Worm (Caenorhabditis elegans) whole organism, L1 larva: ENCODE measurements around the gene Y105C5A.15.

ENCODE experiments used
- C04F5.9 ChIP-seq: sonication (generic microtip); optimal IDR thresholded peaks from 2 replicates; lab custom pipeline; 2016; ENCODE audit warnings: missing genetic modification characterization, missing compliant biosample characterization
- F16B12.6 ChIP-seq: fragments of 150-350 bp; optimal IDR thresholded peaks from 2 replicates; lab custom pipeline; 2014; ENCODE audit warnings: missing biosample characterization, missing genetic modification characterization
- aly-2 ChIP-seq: fragments of 150-350 bp; optimal IDR thresholded peaks from 2 replicates; lab custom pipeline; 2014; ENCODE audit warnings: missing biosample characterization, missing genetic modification characterization
- ama-1 ChIP-seq: fragments of 150-350 bp; optimal IDR thresholded peaks from 2 replicates; lab custom pipeline; 2014
- blmp-1 ChIP-seq: fragments of 150-350 bp; optimal IDR thresholded peaks from 2 replicates; lab custom pipeline; 2014; ENCODE audit warnings: missing biosample characterization, missing genetic modification characterization
- dpl-1 ChIP-seq, 3 experiments: fragments of 150-350 bp in 2 of 3; sonication (generic microtip) in 1 of 3; optimal IDR thresholded peaks; 2 replicates each; lab custom pipeline; 2014 to 2017; ENCODE audit warnings: missing biosample characterization in 3 of 3, missing genetic modification characterization in 3 of 3, missing genetic modification reagents in 3 of 3
- dsc-1 ChIP-seq: sonication (generic microtip); optimal IDR thresholded peaks from 2 replicates; lab custom pipeline; 2016; ENCODE audit warnings: mild to moderate bottlenecking, missing genetic modification characterization, missing compliant biosample characterization
- efl-1 ChIP-seq, 4 experiments: fragments of 150-350 bp; optimal IDR thresholded peaks in 3 of 4; peaks in 1 of 4; 1 replicate in 1 of 4; 2 replicates in 3 of 4; lab custom pipeline; 2014; ENCODE audit warnings: missing biosample characterization in 2 of 4, missing genetic modification characterization in 2 of 4, missing genetic modification reagents in 2 of 4
- efl-3 ChIP-seq: fragments of 200-800 bp; sonication (Bioruptor generic); optimal IDR thresholded peaks from 2 replicates; lab custom pipeline; 2018; ENCODE audit warnings: mild to moderate bottlenecking, missing genetic modification characterization, missing compliant biosample characterization
- elt-2 ChIP-seq: sonication (generic microtip); optimal IDR thresholded peaks from 2 replicates; lab custom pipeline; 2016; ENCODE audit warnings: missing genetic modification characterization, mild to moderate bottlenecking, inconsistent platforms, missing compliant biosample characterization, missing genetic modification reagents
- elt-3 ChIP-seq, 6 experiments: fragments of 150-350 bp in 1 of 6; sonication (generic microtip); optimal IDR thresholded peaks; 2 replicates each; lab custom pipeline; 2017 to 2018; ENCODE audit warnings: missing biosample characterization in 6 of 6, missing genetic modification characterization in 6 of 6, inconsistent platforms in 1 of 6
- ets-5 ChIP-seq: fragments of 200-800 bp; sonication (Bioruptor generic); IDR thresholded peaks from 2 replicates; pipeline ENCODE4 v1.3.6; 2022; ENCODE audit warnings: missing genetic modification characterization, missing compliant biosample characterization
- fkh-8 ChIP-seq: sonication (generic microtip); optimal IDR thresholded peaks from 2 replicates; lab custom pipeline; 2016; ENCODE audit warnings: mild to moderate bottlenecking, missing genetic modification characterization, missing compliant biosample characterization
- fos-1 ChIP-seq: fragments of 150-350 bp; optimal IDR thresholded peaks from 2 replicates; lab custom pipeline; 2014; ENCODE audit warnings: missing biosample characterization, missing genetic modification characterization
- isw-1 ChIP-seq: fragments of 200-800 bp; sonication (Bioruptor generic); IDR thresholded peaks from 2 replicates; pipeline ENCODE4 v1.3.6; 2022; ENCODE audit warnings: missing genetic modification characterization, missing compliant biosample characterization
- jun-1 ChIP-seq: fragments of 150-350 bp; optimal IDR thresholded peaks from 2 replicates; lab custom pipeline; 2014; ENCODE audit warnings: missing biosample characterization, missing genetic modification reagents, missing genetic modification characterization
- lin-13 ChIP-seq: fragments of 150-350 bp; optimal IDR thresholded peaks from 2 replicates; lab custom pipeline; 2014; ENCODE audit warnings: missing biosample characterization, missing genetic modification reagents, missing genetic modification characterization
- lin-35 ChIP-seq, 2 experiments: fragments of 150-350 bp; optimal IDR thresholded peaks; 2 replicates each; lab custom pipeline; 2014; ENCODE audit warnings: missing biosample characterization in 2 of 2, missing genetic modification characterization in 2 of 2, missing genetic modification reagents in 2 of 2
- lin-39 ChIP-seq: fragments of 150-350 bp; optimal IDR thresholded peaks from 2 replicates; lab custom pipeline; 2014; ENCODE audit warnings: missing biosample characterization, missing genetic modification reagents, missing genetic modification characterization
- lsy-2 ChIP-seq, 2 experiments: fragments of 150-350 bp; optimal IDR thresholded peaks; 2 replicates each; lab custom pipeline; 2014; ENCODE audit warnings: missing biosample characterization in 2 of 2, missing genetic modification characterization in 2 of 2
- mab-9 ChIP-seq: fragments of 200-800 bp; sonication (Bioruptor generic); IDR thresholded peaks from 2 replicates; pipeline ENCODE4 v1.3.6; 2022; ENCODE audit warnings: missing genetic modification reagents, missing genetic modification characterization, missing compliant biosample characterization
- mdl-1 ChIP-seq, 2 experiments: fragments of 150-350 bp; optimal IDR thresholded peaks; 2 replicates each; lab custom pipeline; 2014 to 2017; ENCODE audit warnings: missing biosample characterization in 2 of 2, missing genetic modification characterization in 2 of 2, inconsistent platforms in 1 of 2
- mep-1 ChIP-seq: fragments of 150-350 bp; optimal IDR thresholded peaks from 2 replicates; lab custom pipeline; 2014; ENCODE audit warnings: missing biosample characterization, missing genetic modification characterization
- nhr-11 ChIP-seq: fragments of 150-350 bp; optimal IDR thresholded peaks from 2 replicates; lab custom pipeline; 2014; ENCODE audit warnings: missing biosample characterization, missing genetic modification characterization
- nhr-19 ChIP-seq: fragments of 200-800 bp; sonication (Bioruptor generic); conservative IDR thresholded peaks from 2 replicates; pipeline ENCODE4 v1.3.6; 2022; ENCODE audit warnings: missing genetic modification characterization, missing compliant biosample characterization
- nhr-20 ChIP-seq: sonication (generic microtip); optimal IDR thresholded peaks from 2 replicates; lab custom pipeline; 2016; ENCODE audit warnings: mild to moderate bottlenecking, missing genetic modification characterization, missing compliant biosample characterization
- nhr-71 ChIP-seq: sonication (generic microtip); optimal IDR thresholded peaks from 2 replicates; lab custom pipeline; 2016; ENCODE audit warnings: mild to moderate bottlenecking, missing genetic modification characterization, moderate library complexity, missing compliant biosample characterization
- nhr-85 ChIP-seq: sonication (generic microtip); peaks from one replicate; lab custom pipeline; 2016; ENCODE audit warnings: missing genetic modification characterization, inconsistent platforms, missing compliant biosample characterization
- nhr-90 ChIP-seq: sonication (generic microtip); optimal IDR thresholded peaks from 2 replicates; lab custom pipeline; 2016; ENCODE audit warnings: mild to moderate bottlenecking, missing genetic modification characterization, missing compliant biosample characterization; ENCODE audit not compliant: poor library complexity
- pqm-1 ChIP-seq: sonication (generic microtip); optimal IDR thresholded peaks from 3 replicates; lab custom pipeline; 2017; ENCODE audit warnings: missing biosample characterization, missing genetic modification characterization
- skn-1 ChIP-seq: fragments of 150-350 bp; optimal IDR thresholded peaks from 2 replicates; lab custom pipeline; 2014; ENCODE audit warnings: missing biosample characterization, missing genetic modification characterization
- snpc-4 ChIP-seq: fragments of 150-350 bp; optimal IDR thresholded peaks from 2 replicates; lab custom pipeline; 2014; ENCODE audit warnings: missing biosample characterization, missing genetic modification characterization
- snu-23 ChIP-seq: sonication (generic microtip); optimal IDR thresholded peaks from 2 replicates; lab custom pipeline; 2016; ENCODE audit warnings: missing genetic modification characterization, missing compliant biosample characterization
- tlp-1 ChIP-seq: fragments of 150-350 bp; optimal IDR thresholded peaks from 2 replicates; lab custom pipeline; 2014; ENCODE audit warnings: missing biosample characterization, missing genetic modification characterization
- ztf-4 ChIP-seq: fragments of 150-350 bp; optimal IDR thresholded peaks from 2 replicates; lab custom pipeline; 2014; ENCODE audit warnings: missing biosample characterization, missing genetic modification characterization

Gene Y105C5A.15

DNA sequence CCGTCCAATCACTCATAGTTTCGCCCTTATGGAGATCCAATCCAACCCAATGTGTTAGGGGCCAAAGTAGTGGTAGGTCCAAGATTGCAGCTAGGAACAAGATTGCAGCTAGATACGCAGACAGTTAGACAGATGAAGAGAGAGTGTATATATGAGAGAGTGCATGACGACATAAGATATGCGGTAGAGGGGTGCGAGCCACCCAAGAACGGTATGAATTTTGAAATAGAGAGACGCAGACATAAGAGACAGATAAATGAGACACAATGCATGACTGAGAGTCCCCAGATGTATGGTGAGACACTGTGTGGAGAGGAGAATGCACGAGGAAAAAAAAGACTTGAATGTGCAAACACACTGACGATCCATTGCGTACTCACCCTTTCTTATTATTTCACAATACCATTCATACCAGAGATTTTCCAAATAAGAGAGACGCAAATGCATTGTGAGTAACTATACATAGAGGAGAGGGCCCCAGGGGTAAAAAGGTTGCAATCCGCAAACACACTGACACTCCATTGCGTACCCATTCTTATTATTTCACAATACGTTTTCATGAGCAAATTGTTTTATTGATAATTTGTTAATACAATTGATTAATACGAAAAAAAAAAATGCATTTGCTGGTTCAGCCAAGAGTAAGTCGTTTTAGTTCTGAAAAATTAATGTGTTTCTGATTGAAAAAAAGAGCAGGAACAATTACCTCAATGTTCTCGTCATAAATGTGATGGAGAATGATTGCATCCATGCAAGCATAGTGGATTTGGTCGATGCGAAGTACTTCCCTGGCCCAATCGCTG is 42.4 kb upstream of the Y105C5A.15 start, which contains the start of the genes Y105C5A.1268 and Y105C5A.1272 (continued):
- TF ChIP-seq isw-1 (GFP tag; lab: Robert Waterston, UW): peak; percentile 92
- TF ChIP-seq pqm-1 (tag; lab: Kevin White, UChicago): peak; percentile 2
- TF ChIP-seq ama-1: peak; percentile 71
- TF ChIP-seq C04F5.9 (tag; lab: Kevin White, UChicago): peak; percentile 53
- TF ChIP-seq fos-1 (tag; lab: Kevin White, UChicago): peak; percentile 74
- peak in 1 of 2 experiments; percentile 87 for TF ChIP-seq mdl-1 (tag; optimal IDR thresholded peaks at IDR 0.05; lab: Kevin White, UChicago)
- peak; percentile 55 for TF ChIP-seq skn-1 (tag; lab: Kevin White, UChicago)
- peak; percentile 87 for TF ChIP-seq lin-39
- peak; percentile 97 for TF ChIP-seq nhr-90 (tag; lab: Kevin White, UChicago)
- TF ChIP-seq ztf-4 (tag; lab: Kevin White, UChicago): peak; percentile 93
- peak; percentile 93 for TF ChIP-seq mab-9 (GFP tag; lab: Robert Waterston, UW)
- TF ChIP-seq snpc-4: peak; percentile 82
- TF ChIP-seq lin-13 (GFP tag; lab: Kevin White, UChicago): peak; percentile 78

DNA sequence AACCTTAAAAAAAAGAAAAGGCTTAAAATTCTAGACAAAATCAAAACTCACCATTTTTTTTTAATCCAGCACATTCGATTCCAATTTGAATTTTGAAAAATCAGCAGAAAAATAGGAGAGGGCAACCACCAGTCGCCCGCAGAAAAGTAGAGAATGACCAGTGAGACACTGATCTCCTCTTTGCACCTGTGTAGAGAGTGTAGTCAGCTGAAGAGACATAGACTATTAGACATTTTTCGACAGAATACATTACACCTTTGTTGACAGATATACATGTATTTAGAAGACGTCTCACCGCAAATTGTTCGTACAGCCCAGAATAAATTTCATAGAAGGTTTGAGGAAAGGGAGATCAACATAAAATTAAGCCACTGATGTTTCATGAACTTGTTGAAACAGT is 40.8 kb upstream of the Y105C5A.15 start:
- TF ChIP-seq dpl-1 (GFP tag; optimal IDR thresholded peaks at IDR 0.05; lab: Kevin White, UChicago): no peak
- peak; percentile 39 for TF ChIP-seq mep-1 (tag; lab: Kevin White, UChicago)
- TF ChIP-seq aly-2 (tag; lab: Kevin White, UChicago): no peak
- no peak for TF ChIP-seq nhr-20
- TF ChIP-seq, all 84 proteins: peak for 1

DNA sequence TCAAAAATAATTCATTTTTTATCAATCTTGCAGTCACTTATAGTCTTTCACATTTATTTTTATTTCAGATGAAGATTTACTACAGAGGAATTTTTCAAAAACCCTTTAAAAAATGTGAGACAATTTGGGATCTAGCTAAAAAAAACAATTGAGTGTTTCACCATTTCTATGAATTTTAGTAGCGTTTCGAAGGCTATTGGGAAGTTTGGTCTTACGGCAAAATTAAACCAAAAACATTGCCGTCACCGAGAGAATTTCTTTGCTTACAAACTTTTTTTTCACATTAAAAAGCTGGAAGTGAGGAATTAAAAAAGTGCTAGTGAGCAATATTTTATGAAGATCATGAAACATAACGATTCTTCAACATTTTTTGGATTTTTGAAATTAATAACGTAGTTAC is 30.6 kb upstream of the Y105C5A.15 start:
- TF ChIP-seq dsc-1 (tag; lab: Kevin White, UChicago) (no peak), mab-9 (GFP tag; lab: Robert Waterston, UW) (no peak), elt-2 (no peak), F16B12.6 (tag; lab: Kevin White, UChicago) (no peak), nhr-19 (GFP tag; lab: Robert Waterston, UW) (no peak), nhr-20 (no peak), fkh-8 (tag; lab: Kevin White, UChicago) (no peak), efl-1 (optimal IDR thresholded peaks at IDR 0.05; lab: Kevin White, UChicago) (no peak), efl-1 (GFP tag; optimal IDR thresholded peaks at IDR 0.05 in 1 of 2; lab: Kevin White, UChicago) (peak in 1 of 2 experiments; percentile 7)

DNA sequence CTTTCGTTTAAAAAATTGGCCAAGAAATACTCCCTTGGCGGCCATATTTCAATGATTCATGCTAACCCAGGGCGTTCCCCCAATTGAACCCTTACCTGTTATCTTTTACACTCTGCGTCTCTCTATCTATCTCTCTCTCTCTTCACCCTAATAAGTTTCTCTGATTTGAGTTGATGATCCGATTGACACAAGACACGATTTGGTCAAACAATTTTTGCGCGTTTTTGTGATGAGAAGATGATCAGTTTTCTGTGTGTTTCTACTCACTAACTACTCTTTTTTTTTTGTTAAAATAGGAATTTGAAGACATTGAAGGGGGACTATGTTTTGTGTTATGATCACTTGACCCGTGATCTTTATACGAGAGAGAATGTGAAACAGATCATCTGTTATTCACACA is 16.0 kb upstream of the Y105C5A.15 start:
- TF ChIP-seq nhr-11 (no peak), ets-5 (GFP tag; lab: Robert Waterston, UW) (no peak), lsy-2 (tag; optimal IDR thresholded peaks at IDR 0.05; lab: Kevin White, UChicago) (peak in 1 of 2 experiments; percentile 5), jun-1 (tag; lab: Kevin White, UChicago) (no peak), nhr-71 (peak; percentile 85), nhr-85 (tag; lab: Kevin White, UChicago) (peak; percentile 86), efl-1 (optimal IDR thresholded peaks at IDR 0.05; lab: Kevin White, UChicago) (no peak), efl-1 (GFP tag; optimal IDR thresholded peaks at IDR 0.05 in 1 of 2; lab: Kevin White, UChicago) (no peak), snu-23 (GFP tag; lab: Kevin White, UChicago) (peak; percentile 42), efl-3 (GFP tag; lab: Kevin White, UChicago) (no peak), nhr-90 (tag; lab: Kevin White, UChicago) (peak; percentile 46), lin-35 (GFP tag; optimal IDR thresholded peaks at IDR 0.05; lab: Kevin White, UChicago) (peak in 1 of 2 experiments; percentile 21), blmp-1 (tag; lab: Kevin White, UChicago) (peak; percentile 53), tlp-1 (tag; lab: Kevin White, UChicago) (no peak), elt-3 (tag; optimal IDR thresholded peaks at IDR 0.05; lab: Kevin White, UChicago) (peak in 2 of 6 experiments; percentile 2 to 37), nhr-20 (peak; percentile 53), fos-1 (tag; lab: Kevin White, UChicago) (no peak)
